Worm (Caenorhabditis elegans) whole organism, L4/young adult: Measurements from ENCODE around the gene sel-1.

ENCODE experiments used
- W03F9.2 ChIP-seq: fragments of 150-350 bp; optimal IDR thresholded peaks from 2 replicates; lab custom pipeline; 2014; ENCODE audit warnings: missing biosample characterization, missing genetic modification characterization
- dao-5 ChIP-seq: sonication (generic microtip); optimal IDR thresholded peaks from 2 replicates; lab custom pipeline; 2016; ENCODE audit warnings: missing genotype, missing genetic modification characterization, moderate library complexity, missing compliant biosample characterization
- him-1 ChIP-seq: sonication (generic microtip); optimal IDR thresholded peaks from 2 replicates; lab custom pipeline; 2016; ENCODE audit warnings: missing genotype, missing genetic modification reagents, missing genetic modification characterization, missing compliant biosample characterization

DNA sequence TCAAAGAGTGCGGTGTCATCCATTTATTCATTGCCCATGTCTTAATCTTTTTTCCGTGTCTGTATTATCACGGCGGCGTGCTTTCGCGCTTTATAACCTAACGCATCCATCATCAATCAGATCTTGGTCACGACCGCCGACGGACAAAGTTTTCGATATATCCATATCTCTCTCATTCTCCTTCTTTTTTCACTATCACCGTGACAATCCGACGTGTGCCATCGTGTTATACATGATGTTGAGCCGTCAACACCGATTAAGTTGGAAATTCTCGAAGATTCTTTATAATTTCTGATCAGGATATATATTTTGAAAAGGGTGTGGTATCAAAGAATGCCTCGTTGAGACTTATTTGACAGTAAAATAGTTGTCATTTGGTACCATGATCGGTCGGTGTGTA, 3.6 kb upstream of the sel-1 start:
- no peak for TF ChIP-seq him-1 (tag; lab: Kevin White, UChicago)
- no peak for TF ChIP-seq W03F9.2 (tag; lab: Kevin White, UChicago)
- TF ChIP-seq dao-5 (tag; lab: Kevin White, UChicago) = no peak
